Worm (Caenorhabditis elegans) whole organism, L1 larva: ENCODE measurements around the gene rcq-5.

Experiments used
- ceh-63 ChIP-seq: fragments of 200-800 bp; sonication (Bioruptor generic); optimal IDR thresholded peaks from 2 replicates; lab custom pipeline; 2018; ENCODE audit warnings: mild to moderate bottlenecking, missing genetic modification characterization, missing compliant biosample characterization
- ceh-82 ChIP-seq, 3 experiments: fragments of 150-350 bp in 1 of 3; sonication (generic microtip) in 2 of 3; optimal IDR thresholded peaks; 2 replicates each; lab custom pipeline; 2014 to 2017; ENCODE audit warnings: missing biosample characterization in 3 of 3, missing genetic modification characterization in 3 of 3
- ces-1 ChIP-seq: fragments of 150-350 bp; optimal IDR thresholded peaks from 2 replicates; lab custom pipeline; 2014; ENCODE audit warnings: missing biosample characterization, missing genetic modification reagents, missing genetic modification characterization
- lin-39 ChIP-seq: fragments of 150-350 bp; optimal IDR thresholded peaks from 2 replicates; lab custom pipeline; 2014; ENCODE audit warnings: missing biosample characterization, missing genetic modification reagents, missing genetic modification characterization
- nhr-77 ChIP-seq: fragments of 150-350 bp; optimal IDR thresholded peaks from 2 replicates; lab custom pipeline; 2014; ENCODE audit warnings: missing biosample characterization, missing genetic modification characterization
- ztf-4 ChIP-seq: fragments of 150-350 bp; optimal IDR thresholded peaks from 2 replicates; lab custom pipeline; 2014; ENCODE audit warnings: missing biosample characterization, missing genetic modification characterization

DNA sequence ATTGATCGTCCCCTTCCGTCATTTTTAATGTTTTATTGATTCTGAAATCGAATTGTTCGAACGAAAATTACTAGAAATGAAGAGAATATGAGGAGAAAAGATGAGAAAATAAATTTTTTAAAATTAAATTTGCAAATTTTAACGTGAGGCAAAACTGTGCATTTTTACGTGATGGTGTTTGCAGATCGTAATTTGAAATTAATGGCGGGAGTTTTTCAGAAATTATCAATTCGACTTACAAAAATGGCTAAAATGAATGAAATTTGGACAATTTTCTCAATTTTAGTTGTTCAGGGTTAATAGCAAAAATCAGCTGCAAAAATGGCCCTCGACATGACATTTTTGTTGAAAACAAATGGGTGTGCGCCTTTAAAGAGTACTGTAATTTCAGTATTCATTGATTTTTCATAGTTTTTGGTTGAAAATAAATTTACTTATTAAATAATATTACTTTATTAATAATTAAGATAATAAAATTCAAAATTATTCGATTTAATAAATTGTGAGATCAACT is 40.4 kb upstream of the rcq-5 start, which contains the start of gene rei-1:
- TF ChIP-seq ceh-82 (tag; optimal IDR thresholded peaks at IDR 0.05; lab: Kevin White, UChicago) (no peak), ceh-63 (GFP tag; lab: Kevin White, UChicago) (no peak), ces-1 (no peak), ztf-4 (tag; lab: Kevin White, UChicago) (no peak), nhr-77 (tag; lab: Kevin White, UChicago) (no peak), lin-39 (tag; lab: Kevin White, UChicago) (no peak)
